Worm (Caenorhabditis elegans): ENCODE results near the gene tsp-13.

ce11 chrV:19136206-19136605, 17.7 kb upstream of the tsp-13 start, which contains the start of gene Y39B6A.9:
- TF ChIP-seq K12H6.12 (tag; optimal IDR thresholded peaks at IDR 0.05), result no peak
- TF ChIP-seq attf-6 (GFP tag; IDR thresholded peaks at IDR 0.05), result no peak
- no peak for TF ChIP-seq D2030.7 (GFP tag; IDR thresholded peaks at IDR 0.05)

Measured in whole organism, young adult.